Fruit fly (Drosophila melanogaster): ENCODE results near the gene CG34273.

CG34273 gene

dm6 chr3R:14558383-14558883 lies 41.6 kb downstream of the CG34273 start:
- TF ChIP-seq CG7101 (tag; optimal IDR thresholded peaks at IDR 0.05), result peak; percentile 79
- TF ChIP-seq CG14711 (tag; optimal IDR thresholded peaks at IDR 0.05), result peak; percentile 72
- peak; percentile 53 for TF ChIP-seq cic (GFP tag; optimal IDR thresholded peaks at IDR 0.05)
- TF ChIP-seq ovo (GFP tag; optimal IDR thresholded peaks at IDR 0.05), result no peak
- TF ChIP-seq tj (GFP tag; optimal IDR thresholded peaks at IDR 0.05), result peak; percentile 30
- peak; percentile 74 for TF ChIP-seq Hr96 (GFP tag; optimal IDR thresholded peaks at IDR 0.05)
- TF ChIP-seq CG11617 (GFP tag; optimal IDR thresholded peaks at IDR 0.05), result peak; percentile 69
- TF ChIP-seq Clk (GFP tag; optimal IDR thresholded peaks at IDR 0.05), result peak; percentile 70
- peak; percentile 57 for TF ChIP-seq pad (GFP tag; optimal IDR thresholded peaks at IDR 0.05)
- no peak for TF ChIP-seq CG1620 (GFP tag; optimal IDR thresholded peaks at IDR 0.05)
- peak; percentile 73 for TF ChIP-seq toe (GFP tag; optimal IDR thresholded peaks at IDR 0.05)
- no peak for TF ChIP-seq cnc (optimal IDR thresholded peaks at IDR 0.05)
- TF ChIP-seq CG33017 (tag; optimal IDR thresholded peaks at IDR 0.05), result peak; percentile 88
- peak; percentile 11 for TF ChIP-seq Mnt (GFP tag; optimal IDR thresholded peaks at IDR 0.05)
- no peak for TF ChIP-seq bab1 (GFP tag; optimal IDR thresholded peaks at IDR 0.05)
- peak; percentile 87 for TF ChIP-seq CG12768 (GFP tag; optimal IDR thresholded peaks at IDR 0.05)
- peak; percentile 89 for TF ChIP-seq CG7045 (GFP tag; optimal IDR thresholded peaks at IDR 0.05)
- TF ChIP-seq kay (GFP tag; ENCODE audit: borderline replicate concordance), result no peak
- peak; percentile 44 for TF ChIP-seq Crg-1 (GFP tag; optimal IDR thresholded peaks at IDR 0.05)
- peak; percentile 87 for TF ChIP-seq CG5204 (GFP tag; optimal IDR thresholded peaks at IDR 0.05)

- TF ChIP-seq cnc (optimal IDR thresholded peaks at IDR 0.05) (no peak), pad (GFP tag; optimal IDR thresholded peaks at IDR 0.05) (no peak), ovo (GFP tag; optimal IDR thresholded peaks at IDR 0.05) (no peak), CG11617 (GFP tag; optimal IDR thresholded peaks at IDR 0.05) (no peak), tj (GFP tag; optimal IDR thresholded peaks at IDR 0.05) (no peak)
Observed at dm6 chr3R:14559954-14560353, 43.1 kb downstream of the CG34273 start, which contains the start of gene CG14854. TSS of gene CG14854 (minus strand) at chr3R:14560054.

dm6 chr3R:14560635-14561034 lies 43.8 kb downstream of the CG34273 start, which contains the start of gene Jig:
TSS of gene Jig (plus strand) at chr3R:14560935.
- TF ChIP-seq CG1620 (GFP tag; optimal IDR thresholded peaks at IDR 0.05), result no peak
- TF ChIP-seq CG14711 (tag; optimal IDR thresholded peaks at IDR 0.05), result no peak
- no peak for TF ChIP-seq Clk (GFP tag; optimal IDR thresholded peaks at IDR 0.05)
- TF ChIP-seq CG5204 (GFP tag; optimal IDR thresholded peaks at IDR 0.05), result no peak
- TF ChIP-seq CG12768 (GFP tag; optimal IDR thresholded peaks at IDR 0.05), result no peak
- TF ChIP-seq cic (GFP tag; optimal IDR thresholded peaks at IDR 0.05), result no peak
- TF ChIP-seq pad (GFP tag; optimal IDR thresholded peaks at IDR 0.05), result no peak
- no peak for TF ChIP-seq CG7101 (tag; optimal IDR thresholded peaks at IDR 0.05)

dm6 chr3R:14562040-14562439 lies 45.2 kb downstream of the CG34273 start, which contains the start of gene CG14851:
TSS of gene CG14851 (plus strand) at chr3R:14562340.
- TF ChIP-seq Clk (GFP tag; optimal IDR thresholded peaks at IDR 0.05) (no peak), pad (GFP tag; optimal IDR thresholded peaks at IDR 0.05) (no peak), toe (GFP tag; optimal IDR thresholded peaks at IDR 0.05) (no peak), ovo (GFP tag; optimal IDR thresholded peaks at IDR 0.05) (no peak), CG7101 (tag; optimal IDR thresholded peaks at IDR 0.05) (no peak)

dm6 chr3R:14564705-14565064 lies 47.8 kb downstream of the CG34273 start, which contains the start of gene CG8087:
TSS of gene CG8087 (minus strand) at chr3R:14564805.
- TF ChIP-seq bab1 (GFP tag; optimal IDR thresholded peaks at IDR 0.05) (no peak), cic (GFP tag; optimal IDR thresholded peaks at IDR 0.05) (no peak), CG7045 (GFP tag; optimal IDR thresholded peaks at IDR 0.05) (no peak), CG14711 (tag; optimal IDR thresholded peaks at IDR 0.05) (no peak), toe (GFP tag; optimal IDR thresholded peaks at IDR 0.05) (no peak), CG1620 (GFP tag; optimal IDR thresholded peaks at IDR 0.05) (no peak), pad (GFP tag; optimal IDR thresholded peaks at IDR 0.05) (no peak), Hr96 (GFP tag; optimal IDR thresholded peaks at IDR 0.05) (no peak), tj (GFP tag; optimal IDR thresholded peaks at IDR 0.05) (no peak)

- no peak for TF ChIP-seq CG1620 (GFP tag; optimal IDR thresholded peaks at IDR 0.05)
- no peak for TF ChIP-seq tj (GFP tag; optimal IDR thresholded peaks at IDR 0.05)
- TF ChIP-seq CG5204 (GFP tag; optimal IDR thresholded peaks at IDR 0.05), result no peak
- TF ChIP-seq ovo (GFP tag; optimal IDR thresholded peaks at IDR 0.05), result no peak
- no peak for TF ChIP-seq Hr96 (GFP tag; optimal IDR thresholded peaks at IDR 0.05)
- TF ChIP-seq CG7101 (tag; optimal IDR thresholded peaks at IDR 0.05), result no peak
- no peak for TF ChIP-seq bab1 (GFP tag; optimal IDR thresholded peaks at IDR 0.05)
Observed at dm6 chr3R:14565065-14565977, 48.5 kb downstream of the CG34273 start, which contains the start of gene CG14852. TSS of gene CG14852 (plus strand) at chr3R:14565927.

Measured in whole organism, adult.